Worm (Caenorhabditis elegans): ENCODE data around the gene str-243.

str-243 gene

DNA sequence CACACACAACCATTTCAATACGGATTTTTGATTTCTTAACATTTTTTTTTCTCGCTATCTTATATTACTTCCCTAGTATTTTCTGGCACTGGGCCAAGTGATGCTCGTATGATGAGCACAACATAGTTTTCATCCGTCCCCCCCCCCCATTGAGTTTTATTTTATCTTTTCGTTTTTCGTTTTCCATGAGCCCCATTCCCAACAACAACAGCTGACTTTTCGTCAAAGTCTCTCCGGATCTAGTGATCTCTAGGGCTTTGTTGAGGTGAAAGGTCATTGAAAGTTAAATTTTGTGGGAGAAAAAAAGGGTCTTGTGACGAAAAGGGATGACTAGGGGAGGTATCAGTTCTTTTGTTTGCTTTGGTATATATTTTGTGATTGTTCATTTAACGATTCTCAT lies 41.7 kb upstream of the str-243 start:
- TF ChIP-seq hlh-1 (tag; optimal IDR thresholded peaks at IDR 0.05) (peak; percentile 69), ztf-11 (tag; optimal IDR thresholded peaks at IDR 0.05) (no peak)

DNA sequence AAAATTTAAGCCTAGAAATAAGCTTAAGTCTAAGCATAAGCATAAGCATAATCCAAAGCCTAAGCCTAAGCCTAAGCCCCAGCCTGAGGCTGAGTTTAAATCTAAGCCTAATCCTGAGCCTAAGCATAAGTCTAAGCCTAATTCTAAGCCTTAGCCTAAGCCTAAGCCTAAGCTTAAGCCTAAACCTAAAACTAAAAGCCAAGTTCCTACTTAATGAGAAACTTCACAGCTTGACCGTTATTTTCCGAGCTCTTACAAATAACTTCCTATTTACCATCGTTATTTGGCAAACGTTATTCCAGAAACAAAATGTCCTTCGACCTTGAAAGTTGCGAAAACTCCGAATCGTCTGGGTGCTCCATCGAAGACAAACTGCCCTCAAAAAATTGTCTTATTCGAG lies 40.8 kb upstream of the str-243 start, which contains the start of gene C38C3.4:
C38C3.4 (plus strand) TSS at position 301 of the 400 bp plus-strand sequence.
- no peak for TF ChIP-seq bed-3 (GFP tag; optimal IDR thresholded peaks at IDR 0.05)
- TF ChIP-seq zip-8 (tag; optimal IDR thresholded peaks at IDR 0.05), result no peak
- no peak for TF ChIP-seq lsy-2 (tag; optimal IDR thresholded peaks at IDR 0.05)
- TF ChIP-seq drap-1 (GFP tag; optimal IDR thresholded peaks at IDR 0.05), result no peak
- no peak for TF ChIP-seq ces-1 (GFP tag; optimal IDR thresholded peaks at IDR 0.05)
- no peak for TF ChIP-seq pha-4 (tag; optimal IDR thresholded peaks at IDR 0.05)
- TF ChIP-seq unc-120 (tag; optimal IDR thresholded peaks at IDR 0.05; ENCODE audit: poor library complexity, severe bottlenecking), result no peak
- TF ChIP-seq ceh-39 (tag; optimal IDR thresholded peaks at IDR 0.05), result no peak
- TF ChIP-seq elt-1 (tag; optimal IDR thresholded peaks at IDR 0.05; ENCODE audit: borderline replicate concordance, insufficient read depth), result no peak
- no peak for TF ChIP-seq unc-39 (tag; optimal IDR thresholded peaks at IDR 0.05)
- no peak for TF ChIP-seq snpc-4 (tag; optimal IDR thresholded peaks at IDR 0.05)
- TF ChIP-seq ztf-11 (tag; optimal IDR thresholded peaks at IDR 0.05), result no peak
- no peak for TF ChIP-seq ceh-43 (GFP tag; optimal IDR thresholded peaks at IDR 0.05)
- TF ChIP-seq nhr-237 (tag; optimal IDR thresholded peaks at IDR 0.05), result no peak
- no peak for TF ChIP-seq mab-5 (tag; optimal IDR thresholded peaks at IDR 0.05)
- no peak for TF ChIP-seq sem-2 (GFP tag; optimal IDR thresholded peaks at IDR 0.05)
- no peak for TF ChIP-seq M03D4.4 (tag; optimal IDR thresholded peaks at IDR 0.05)
- no peak for TF ChIP-seq nhr-28 (tag; optimal IDR thresholded peaks at IDR 0.05)
- TF ChIP-seq nhr-12 (tag; optimal IDR thresholded peaks at IDR 0.05), result no peak
- TF ChIP-seq unc-62 (GFP tag; optimal IDR thresholded peaks at IDR 0.05), result no peak

DNA sequence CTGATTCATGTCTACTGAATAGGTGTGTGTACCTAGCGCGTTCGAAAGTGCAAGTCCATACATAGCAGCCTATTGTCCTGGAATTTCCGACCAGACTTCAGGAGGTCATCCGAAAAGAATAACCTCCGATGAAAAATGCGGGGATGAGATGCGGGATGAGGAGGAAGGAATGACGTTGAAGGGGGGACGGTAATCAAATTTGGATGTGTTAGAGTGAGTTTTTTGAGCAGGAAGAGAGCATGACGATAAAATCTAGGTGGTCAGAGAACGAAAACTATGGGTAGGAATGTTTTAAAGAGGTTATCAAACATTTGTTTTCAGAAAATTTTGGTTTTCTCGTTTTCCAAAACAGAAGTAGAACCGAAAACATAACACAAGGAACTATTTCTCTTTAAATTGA lies 36.6 kb upstream of the str-243 start:
- TF ChIP-seq M03D4.4 (tag; optimal IDR thresholded peaks at IDR 0.05) (no peak), lin-13 (tag; optimal IDR thresholded peaks at IDR 0.05) (no peak), pha-4 (tag; optimal IDR thresholded peaks at IDR 0.05) (no peak), unc-39 (tag; optimal IDR thresholded peaks at IDR 0.05) (no peak), sptf-1 (tag; optimal IDR thresholded peaks at IDR 0.05) (no peak), sem-2 (GFP tag; optimal IDR thresholded peaks at IDR 0.05) (no peak), elt-1 (tag; optimal IDR thresholded peaks at IDR 0.05; ENCODE audit: borderline replicate concordance, insufficient read depth) (no peak), zip-8 (tag; optimal IDR thresholded peaks at IDR 0.05) (no peak), mab-5 (tag; optimal IDR thresholded peaks at IDR 0.05) (no peak), unc-62 (GFP tag; optimal IDR thresholded peaks at IDR 0.05) (no peak), mls-2 (tag; optimal IDR thresholded peaks at IDR 0.05) (no peak), flh-1 (GFP tag; optimal IDR thresholded peaks at IDR 0.05) (no peak), lin-32 (GFP tag; optimal IDR thresholded peaks at IDR 0.05) (no peak), nhr-76 (tag; optimal IDR thresholded peaks at IDR 0.05) (no peak), ces-1 (GFP tag; optimal IDR thresholded peaks at IDR 0.05) (no peak), elt-3 (tag; optimal IDR thresholded peaks at IDR 0.05) (no peak), cnd-1 (tag; optimal IDR thresholded peaks at IDR 0.05) (no peak)

DNA sequence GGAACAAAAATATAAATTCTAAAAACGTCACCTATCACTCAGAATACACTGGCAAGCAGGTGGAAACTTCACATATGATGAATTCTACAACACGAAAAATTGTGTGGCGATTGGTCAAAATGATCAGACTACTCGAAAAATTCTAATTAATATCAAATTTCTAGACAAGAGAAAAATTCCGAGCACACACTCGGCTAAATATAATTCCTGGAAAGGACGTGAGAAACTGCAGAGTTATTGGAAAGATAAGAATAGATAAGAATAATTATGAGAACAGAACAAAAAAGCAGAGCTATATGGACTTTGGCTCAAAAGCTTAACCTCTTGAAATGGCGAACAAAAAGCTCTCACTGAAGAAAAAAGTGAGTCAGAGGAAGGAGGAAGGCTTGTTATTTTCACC lies 35.3 kb upstream of the str-243 start:
- TF ChIP-seq bed-3 (GFP tag; optimal IDR thresholded peaks at IDR 0.05), result no peak
- no peak for TF ChIP-seq mep-1 (tag; optimal IDR thresholded peaks at IDR 0.05)
- TF ChIP-seq unc-62 (GFP tag; optimal IDR thresholded peaks at IDR 0.05), result no peak
- TF ChIP-seq lsy-2 (tag; optimal IDR thresholded peaks at IDR 0.05), result no peak
- no peak for TF ChIP-seq ham-2 (GFP tag; optimal IDR thresholded peaks at IDR 0.05)
- TF ChIP-seq unc-39 (tag; optimal IDR thresholded peaks at IDR 0.05), result no peak

DNA sequence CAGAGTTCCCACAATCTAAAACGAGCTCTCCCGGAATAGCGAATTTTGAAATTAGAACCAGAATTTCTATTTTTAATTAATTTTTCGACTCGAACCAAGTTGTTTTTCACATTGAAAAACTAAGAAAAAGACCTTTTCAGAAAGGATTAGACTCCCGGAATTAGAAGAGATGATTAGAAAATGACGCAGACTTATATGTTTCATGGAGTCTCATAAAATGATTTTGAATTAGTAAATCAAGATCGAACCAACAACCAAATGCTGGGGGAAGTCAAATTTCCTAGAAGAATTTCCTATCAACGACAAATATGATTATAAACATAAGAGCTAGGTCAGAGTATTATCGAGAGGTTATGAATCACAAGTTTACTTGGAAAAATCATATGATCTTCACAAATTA lies 33.9 kb upstream of the str-243 start:
- TF ChIP-seq nhr-28 (tag; optimal IDR thresholded peaks at IDR 0.05) (no peak), ceh-83 (GFP tag; optimal IDR thresholded peaks at IDR 0.05) (no peak)

DNA sequence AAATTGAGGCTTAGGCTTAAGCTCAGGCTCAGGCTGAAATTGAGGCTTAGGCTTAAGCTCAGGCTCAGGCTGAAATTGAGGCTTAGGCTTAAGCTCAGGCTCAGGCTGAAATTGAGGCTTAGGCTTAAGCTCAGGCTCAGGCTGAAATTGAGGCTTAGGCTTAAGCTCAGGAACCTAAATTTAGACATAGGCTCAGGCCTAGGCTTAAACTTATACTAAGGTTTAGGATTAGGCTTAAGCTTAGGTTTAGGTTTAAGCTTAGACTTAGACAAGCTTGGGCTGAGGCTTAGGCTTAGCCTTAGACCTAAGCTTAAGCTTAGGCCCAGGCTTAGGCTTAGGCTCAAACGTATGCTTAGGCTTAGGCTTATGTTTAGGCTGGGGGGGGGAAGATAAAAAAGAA lies 31.7 kb upstream of the str-243 start:
- peak; percentile 22 for TF ChIP-seq ham-2 (GFP tag; optimal IDR thresholded peaks at IDR 0.05)

Measured in whole organism, mixed stage, embryonic.